Worm (Caenorhabditis elegans): ENCODE data around the gene nphp-1.

nphp-1 gene

ce11 chrII:10665031-10665430, 13.0 kb upstream of the nphp-1 start, which contains the start of gene D2089.3:
Gene D2089.3, minus strand, starts transcription at chrII:10665131.
- TF ChIP-seq nhr-90 (tag; optimal IDR thresholded peaks at IDR 0.05) (no peak), fkh-3 (tag; optimal IDR thresholded peaks at IDR 0.05) (no peak), T26A5.8 (tag; optimal IDR thresholded peaks at IDR 0.05) (no peak), ets-4 (GFP tag; optimal IDR thresholded peaks at IDR 0.05) (no peak), let-607 (tag; optimal IDR thresholded peaks at IDR 0.05) (no peak), sea-2 (GFP tag; IDR thresholded peaks at IDR 0.05) (no peak), ztf-18 (tag; optimal IDR thresholded peaks at IDR 0.05) (no peak), egl-44 (GFP tag; IDR thresholded peaks at IDR 0.05) (no peak), ztf-26 (tag; optimal IDR thresholded peaks at IDR 0.05) (no peak), mcd-1 (GFP tag; IDR thresholded peaks at IDR 0.05) (no peak), hlh-26 (GFP tag; conservative IDR thresholded peaks at IDR 0.05) (no peak), ztf-28 (GFP tag; IDR thresholded peaks at IDR 0.05) (no peak), sptf-2 (GFP tag; optimal IDR thresholded peaks at IDR 0.05) (no peak), Y53G8AR.9 (GFP tag; conservative IDR thresholded peaks at IDR 0.05) (no peak)

ce11 chrII:10662698-10663097, 10.6 kb upstream of the nphp-1 start, which contains the start of gene D2089.8:
Gene D2089.8, minus strand, starts transcription at chrII:10662781.
- TF ChIP-seq ceh-58 (GFP tag; IDR thresholded peaks at IDR 0.05) (no peak), D2030.7 (GFP tag; IDR thresholded peaks at IDR 0.05) (0 out of 2 replicates have a peak, but pooled peaks have one; percentile 23), F33H1.4 (GFP tag; IDR thresholded peaks at IDR 0.05) (peak; percentile 45), madf-6 (GFP tag; IDR thresholded peaks at IDR 0.05) (peak; percentile 94), madf-8 (GFP tag; conservative IDR thresholded peaks at IDR 0.05) (peak; percentile 92), lin-40 (tag; optimal IDR thresholded peaks at IDR 0.05) (no peak), C06A6.2 (GFP tag; conservative IDR thresholded peaks at IDR 0.05) (no peak), lsl-1 (GFP tag; optimal IDR thresholded peaks at IDR 0.05) (peak; percentile 71), ceh-91 (GFP tag; IDR thresholded peaks at IDR 0.05) (peak; percentile 53), efl-1 (GFP tag; optimal IDR thresholded peaks at IDR 0.05) (peak; percentile 67), xnd-1 (tag; optimal IDR thresholded peaks at IDR 0.05) (peak; percentile 48), dpl-1 (GFP tag; optimal IDR thresholded peaks at IDR 0.05) (peak; percentile 22)

- TF ChIP-seq ekl-4 (GFP tag; IDR thresholded peaks at IDR 0.05), result no peak
- TF ChIP-seq F57C9.4 (tag; optimal IDR thresholded peaks at IDR 0.05), result no peak
- TF ChIP-seq ceh-27 (GFP tag; optimal IDR thresholded peaks at IDR 0.05), result no peak
- TF ChIP-seq snpc-1.3 (tag; optimal IDR thresholded peaks at IDR 0.05; ENCODE audit: insufficient read depth), result peak; percentile 0
- TF ChIP-seq hsf-1 (GFP tag; IDR thresholded peaks at IDR 0.05), result 0 out of 2 replicates have a peak, but pooled peaks have one; percentile 32
- no peak for TF ChIP-seq ztf-3 (GFP tag; optimal IDR thresholded peaks at IDR 0.05)
- TF ChIP-seq ztf-18 (tag; optimal IDR thresholded peaks at IDR 0.05), result no peak
- no peak for TF ChIP-seq K12H6.12 (tag; optimal IDR thresholded peaks at IDR 0.05)
- TF ChIP-seq attf-3 (GFP tag; conservative IDR thresholded peaks at IDR 0.05), result no peak
- no peak for TF ChIP-seq nhr-27 (tag; optimal IDR thresholded peaks at IDR 0.05)
- TF ChIP-seq egl-18 (GFP tag; IDR thresholded peaks at IDR 0.05), result no peak
- 0 out of 2 replicates have a peak, but pooled peaks have one; percentile 4 for TF ChIP-seq mcd-1 (GFP tag; IDR thresholded peaks at IDR 0.05)
- TF ChIP-seq F55B11.4 (tag; optimal IDR thresholded peaks at IDR 0.05; ENCODE audit: borderline replicate concordance, insufficient read depth), result no peak
- no peak for TF ChIP-seq dox-1 (GFP tag; IDR thresholded peaks at IDR 0.05)
- no peak for TF ChIP-seq F23B12.7 (tag; optimal IDR thresholded peaks at IDR 0.05; ENCODE audit: insufficient read depth)
- no peak for TF ChIP-seq tlf-1 (GFP tag; optimal IDR thresholded peaks at IDR 0.05)
- 0 out of 2 replicates have a peak, but pooled peaks have one; percentile 13 for TF ChIP-seq D2030.7 (GFP tag; IDR thresholded peaks at IDR 0.05)
- TF ChIP-seq rcor-1 (GFP tag; IDR thresholded peaks at IDR 0.05), result no peak
- TF ChIP-seq unc-130 (GFP tag; optimal IDR thresholded peaks at IDR 0.05), result no peak
- TF ChIP-seq madf-3 (GFP tag; IDR thresholded peaks at IDR 0.05), result 0 out of 2 replicates have a peak, but pooled peaks have one; percentile 2
- no peak for TF ChIP-seq die-1 (tag; optimal IDR thresholded peaks at IDR 0.05)
- TF ChIP-seq rpc-1 (optimal IDR thresholded peaks at IDR 0.05), result no peak
- no peak for TF ChIP-seq rpc-1 (tag; optimal IDR thresholded peaks at IDR 0.05)
- no peak for TF ChIP-seq chd-7 (tag; optimal IDR thresholded peaks at IDR 0.05)
Observed at ce11 chrII:10662279-10662678, 10.2 kb upstream of the nphp-1 start.
